Worm (Caenorhabditis elegans): ENCODE data around the gene W03A5.6.

W03A5.6 gene

ce11 chrIII:5448177-5448576, 7.7 kb upstream of the W03A5.6 start, which contains the start of gene skpt-1 (continued):
- TF ChIP-seq F26F4.8 (GFP tag; conservative IDR thresholded peaks at IDR 0.05) (no peak), php-3 (GFP tag; IDR thresholded peaks at IDR 0.05) (no peak), ceh-44 (GFP tag; IDR thresholded peaks at IDR 0.05) (no peak), ZK546.5 (tag; optimal IDR thresholded peaks at IDR 0.05) (no peak), dpl-1 (GFP tag; optimal IDR thresholded peaks at IDR 0.05) (peak; percentile 84), aha-1 (tag) (peak; percentile 78), Y48G9A.11 (GFP tag; IDR thresholded peaks at IDR 0.05) (peak; percentile 72; the same call in 1 of the 2 replicates), daf-8 (GFP tag; IDR thresholded peaks at IDR 0.05) (no peak), pha-4 (GFP tag; IDR thresholded peaks at IDR 0.05) (no peak), pha-4 (tag; optimal IDR thresholded peaks at IDR 0.05) (no peak), F44E2.7 (GFP tag; IDR thresholded peaks at IDR 0.05) (no peak), set-16 (GFP tag; IDR thresholded peaks at IDR 0.05) (no peak), nhr-42 (GFP tag; IDR thresholded peaks at IDR 0.05) (no peak), lin-1 (GFP tag; IDR thresholded peaks at IDR 0.05) (no peak), nhr-25 (tag; optimal IDR thresholded peaks at IDR 0.05; ENCODE audit: borderline replicate concordance, insufficient read depth) (no peak), hlh-11 (tag; optimal IDR thresholded peaks at IDR 0.05) (no peak), fkh-10 (GFP tag; optimal IDR thresholded peaks at IDR 0.05) (no peak), nhr-6 (tag; optimal IDR thresholded peaks at IDR 0.05) (no peak), spr-3 (GFP tag; optimal IDR thresholded peaks at IDR 0.05) (no peak), madf-9 (GFP tag; conservative IDR thresholded peaks at IDR 0.05) (no peak), rbr-2 (tag; optimal IDR thresholded peaks at IDR 0.05) (no peak), nhr-77 (tag; optimal IDR thresholded peaks at IDR 0.05) (no peak), lin-39 (tag; optimal IDR thresholded peaks at IDR 0.05) (no peak), hmg-1.1 (GFP tag; IDR thresholded peaks at IDR 0.05) (no peak), skn-1 (tag; optimal IDR thresholded peaks at IDR 0.05) (no peak), ceh-28 (tag; optimal IDR thresholded peaks at IDR 0.05) (no peak), fos-1 (tag; optimal IDR thresholded peaks at IDR 0.05) (no peak), unc-130 (GFP tag; optimal IDR thresholded peaks at IDR 0.05) (peak; percentile 73), daf-16 (GFP tag; optimal IDR thresholded peaks at IDR 0.05) (no peak), daf-16 (tag; optimal IDR thresholded peaks at IDR 0.05) (peak; percentile 15), mxl-3 (GFP tag; optimal IDR thresholded peaks at IDR 0.05) (no peak), aly-2 (tag; optimal IDR thresholded peaks at IDR 0.05) (no peak), nhr-76 (tag; optimal IDR thresholded peaks at IDR 0.05) (no peak), R02D3.7 (tag; optimal IDR thresholded peaks at IDR 0.05) (no peak), nhr-28 (tag; optimal IDR thresholded peaks at IDR 0.05) (no peak), sdz-12 (GFP tag; optimal IDR thresholded peaks at IDR 0.05) (no peak), ctbp-1 (GFP tag; IDR thresholded peaks at IDR 0.05) (no peak), tag-97 (GFP tag; IDR thresholded peaks at IDR 0.05) (no peak), ZK337.2 (GFP tag; IDR thresholded peaks at IDR 0.05) (no peak), ama-1 (optimal IDR thresholded peaks at IDR 0.05) (no peak), lin-15B (tag; optimal IDR thresholded peaks at IDR 0.05) (no peak), lsy-2 (tag; optimal IDR thresholded peaks at IDR 0.05) (peak in 1 of 2 experiments; percentile 74), duxl-1 (tag; optimal IDR thresholded peaks at IDR 0.05; ENCODE audit: poor library complexity) (no peak), mes-2 (tag; optimal IDR thresholded peaks at IDR 0.05; ENCODE audit: poor library complexity, severe bottlenecking) (peak; percentile 42), lim-7 (GFP tag; IDR thresholded peaks at IDR 0.05) (no peak), daf-12 (tag; optimal IDR thresholded peaks at IDR 0.05) (no peak), mep-1 (tag; optimal IDR thresholded peaks at IDR 0.05) (no peak), lin-38 (GFP tag; IDR thresholded peaks at IDR 0.05) (peak; percentile 98), attf-4 (tag; optimal IDR thresholded peaks at IDR 0.05) (no peak), tra-1 (GFP tag; IDR thresholded peaks at IDR 0.05) (no peak), spr-1 (tag; optimal IDR thresholded peaks at IDR 0.05) (no peak), snpc-1.2 (GFP tag; IDR thresholded peaks at IDR 0.05) (no peak), ceh-32 (tag; optimal IDR thresholded peaks at IDR 0.05; ENCODE audit: poor library complexity) (no peak), nhr-10 (tag; optimal IDR thresholded peaks at IDR 0.05) (no peak)
